Worm (Caenorhabditis elegans) whole organism, early embryonic: ENCODE measurements around the gene zhp-4.

Experiments used
- B0310.2 ChIP-seq: sonication (generic microtip); optimal IDR thresholded peaks from 2 replicates; lab custom pipeline; 2016; ENCODE audit warnings: mild to moderate bottlenecking, missing genetic modification characterization, missing compliant biosample characterization
- F13C5.2 ChIP-seq: sonication (generic microtip); optimal IDR thresholded peaks from 2 replicates; lab custom pipeline; 2017; ENCODE audit warnings: mild to moderate bottlenecking, missing genetic modification characterization, inconsistent platforms, missing compliant biosample characterization
- aly-1 ChIP-seq: sonication (generic microtip); optimal IDR thresholded peaks from 2 replicates; lab custom pipeline; 2016; ENCODE audit warnings: missing genetic modification characterization, missing compliant biosample characterization
- ama-1 ChIP-seq: fragments of 150-350 bp; optimal IDR thresholded peaks from 2 replicates; lab custom pipeline; 2014
- ceh-13 ChIP-seq: fragments of 200-800 bp; sonication (Bioruptor generic); optimal IDR thresholded peaks from 2 replicates; lab custom pipeline; 2018; ENCODE audit warnings: mild to moderate bottlenecking, missing genetic modification characterization, missing compliant biosample characterization
- ceh-36 ChIP-seq: sonication (generic microtip); optimal IDR thresholded peaks from 2 replicates; lab custom pipeline; 2016; ENCODE audit warnings: missing genetic modification characterization, inconsistent platforms, missing compliant biosample characterization
- ets-7 ChIP-seq: sonication (generic microtip); optimal IDR thresholded peaks from 2 replicates; lab custom pipeline; 2016; ENCODE audit warnings: missing genotype, missing genetic modification characterization, missing compliant biosample characterization
- flt-1 ChIP-seq: fragments of 200-800 bp; sonication (Bioruptor generic); IDR thresholded peaks from 2 replicates; pipeline ENCODE4 v1.3.6; 2022; ENCODE audit warnings: missing genetic modification characterization, missing compliant biosample characterization
- hmbx-1 ChIP-seq: sonication (generic microtip); optimal IDR thresholded peaks from 2 replicates; lab custom pipeline; 2016; ENCODE audit warnings: mild to moderate bottlenecking, missing genetic modification characterization, missing compliant biosample characterization
- hmg-4 ChIP-seq: fragments of 200-800 bp; sonication (Bioruptor generic); optimal IDR thresholded peaks from 2 replicates; lab custom pipeline; 2018; ENCODE audit warnings: mild to moderate bottlenecking, missing genetic modification characterization, missing compliant biosample characterization
- hnd-1 ChIP-seq: sonication (generic microtip); optimal IDR thresholded peaks from 2 replicates; lab custom pipeline; 2016; ENCODE audit warnings: missing genetic modification characterization, missing compliant biosample characterization
- pes-1 ChIP-seq: fragments of 200-800 bp; sonication (Bioruptor generic); IDR thresholded peaks from 2 replicates; pipeline ENCODE4 v1.3.6; 2022; ENCODE audit warnings: missing genetic modification reagents, missing genetic modification characterization, missing compliant biosample characterization
- scrt-1 ChIP-seq: fragments of 200-800 bp; sonication (Bioruptor generic); IDR thresholded peaks from 2 replicates; pipeline ENCODE4 v1.3.6; 2022; ENCODE audit warnings: missing genetic modification characterization, missing compliant biosample characterization
- sea-1 ChIP-seq: fragments of 200-800 bp; sonication (Bioruptor generic); conservative IDR thresholded peaks from 2 replicates; pipeline ENCODE4 v1.3.6; 2022; ENCODE audit warnings: missing genetic modification characterization, missing compliant biosample characterization
- tbx-11 ChIP-seq: fragments of 200-800 bp; sonication (Bioruptor generic); IDR thresholded peaks from 2 replicates; pipeline ENCODE4 v1.3.6; 2022; ENCODE audit warnings: missing genetic modification characterization, missing compliant biosample characterization
- tbx-37 ChIP-seq: fragments of 200-800 bp; sonication (Bioruptor generic); conservative IDR thresholded peaks from 2 replicates; pipeline ENCODE4 v1.3.6; 2022; ENCODE audit warnings: missing genetic modification reagents, missing genetic modification characterization, missing compliant biosample characterization
- tra-4 ChIP-seq: sonication (generic microtip); optimal IDR thresholded peaks from 2 replicates; lab custom pipeline; 2017; ENCODE audit warnings: missing genetic modification characterization, missing compliant biosample characterization

The zhp-4 gene

ce11 chrV:19058086-19058485 is 43.5 kb downstream of the zhp-4 start:
- TF ChIP-seq tbx-37 (GFP tag; lab: Robert Waterston, UW) (no peak), ets-7 (no peak), scrt-1 (GFP tag; lab: Robert Waterston, UW) (no peak), hnd-1 (tag; lab: Kevin White, UChicago) (no peak), tra-4 (tag; lab: Kevin White, UChicago) (no peak)

ce11 chrV:19057602-19058001 is 44.0 kb downstream of the zhp-4 start:
- no peak for TF ChIP-seq ama-1 (lab: Kevin White, UChicago)
- TF ChIP-seq aly-1 (tag; lab: Kevin White, UChicago) = no peak
- TF ChIP-seq ceh-13 (GFP tag; lab: Kevin White, UChicago) = no peak
- no peak for TF ChIP-seq flt-1 (GFP tag; lab: Robert Waterston, UW)
- no peak for TF ChIP-seq F13C5.2
- no peak for TF ChIP-seq B0310.2
- no peak for TF ChIP-seq ceh-36
- TF ChIP-seq hnd-1 (tag; lab: Kevin White, UChicago) = no peak
- TF ChIP-seq hmg-4 (GFP tag; lab: Kevin White, UChicago) = no peak
- TF ChIP-seq tbx-11 (GFP tag; lab: Robert Waterston, UW) = no peak
- no peak for TF ChIP-seq tbx-37 (GFP tag; lab: Robert Waterston, UW)
- no peak for TF ChIP-seq hmbx-1 (tag; lab: Kevin White, UChicago)
- TF ChIP-seq sea-1 (GFP tag; lab: Robert Waterston, UW) = no peak
- no peak for TF ChIP-seq scrt-1 (GFP tag; lab: Robert Waterston, UW)
- no peak for TF ChIP-seq pes-1 (GFP tag; lab: Robert Waterston, UW)
- TF ChIP-seq ets-7 = no peak
- no peak for TF ChIP-seq tra-4 (tag; lab: Kevin White, UChicago)

- TF ChIP-seq B0310.2 = no peak
- no peak for TF ChIP-seq flt-1 (GFP tag; lab: Robert Waterston, UW)
- no peak for TF ChIP-seq tbx-37 (GFP tag; lab: Robert Waterston, UW)
Observed at ce11 chrV:19053281-19053680, 48.3 kb downstream of the zhp-4 start.

ce11 chrV:19051425-19051824 is 50.2 kb downstream of the zhp-4 start:
- TF ChIP-seq pes-1 (GFP tag; lab: Robert Waterston, UW) (no peak), F13C5.2 (no peak), ets-7 (no peak), hnd-1 (tag; lab: Kevin White, UChicago) (no peak), ama-1 (lab: Kevin White, UChicago) (no peak), sea-1 (GFP tag; lab: Robert Waterston, UW) (no peak), B0310.2 (no peak), aly-1 (tag; lab: Kevin White, UChicago) (no peak), tbx-11 (GFP tag; lab: Robert Waterston, UW) (no peak), ceh-36 (no peak), hmg-4 (GFP tag; lab: Kevin White, UChicago) (no peak), flt-1 (GFP tag; lab: Robert Waterston, UW) (no peak), tbx-37 (GFP tag; lab: Robert Waterston, UW) (no peak)

ce11 chrV:19050888-19051287 is 50.7 kb downstream of the zhp-4 start:
- no peak for TF ChIP-seq ceh-36

ce11 chrV:19050438-19050837 is 51.1 kb downstream of the zhp-4 start, which contains the start of gene asp-1:
Gene asp-1, minus strand, starts transcription at chrV:19050752.
- TF ChIP-seq B0310.2 (no peak), ama-1 (lab: Kevin White, UChicago) (no peak), tra-4 (tag; lab: Kevin White, UChicago) (no peak), ceh-36 (no peak), tbx-37 (GFP tag; lab: Robert Waterston, UW) (no peak), hmg-4 (GFP tag; lab: Kevin White, UChicago) (no peak), ets-7 (no peak), hmbx-1 (tag; lab: Kevin White, UChicago) (no peak), scrt-1 (GFP tag; lab: Robert Waterston, UW) (no peak), pes-1 (GFP tag; lab: Robert Waterston, UW) (no peak), aly-1 (tag; lab: Kevin White, UChicago) (no peak), F13C5.2 (no peak)

- TF ChIP-seq scrt-1 (GFP tag; lab: Robert Waterston, UW) (no peak), B0310.2 (no peak)
Observed at ce11 chrV:19049140-19050092, 52.2 kb downstream of the zhp-4 start.
